Worm (Caenorhabditis elegans) whole organism, young adult: ENCODE results near the gene nhr-182.

ENCODE experiments used
- lir-1 ChIP-seq: fragments of 200-800 bp; sonication (Bioruptor generic); conservative IDR thresholded peaks from 2 replicates; pipeline ENCODE4 v1.3.6; 2022; ENCODE audit warnings: missing genetic modification reagents, missing genetic modification characterization, missing compliant biosample characterization
- nfya-1 ChIP-seq: sonication (generic microtip); optimal IDR thresholded peaks from 2 replicates; lab custom pipeline; 2017; ENCODE audit warnings: antibody characterized with exemption, missing compliant biosample characterization, missing genetic modification characterization, borderline replicate concordance; ENCODE audit not compliant: insufficient read depth

- no peak for TF ChIP-seq lir-1 (GFP tag; lab: Robert Waterston, UW)
- no peak for TF ChIP-seq nfya-1 (tag; lab: Kevin White, UChicago)
Measured at ce11 chrV:2292240-2292639, 32.5 kb upstream of the nhr-182 start, which contains the start of gene nhr-115.
